Fruit fly (Drosophila melanogaster) whole organism, embryonic: ENCODE results near the gene MtnE.

ENCODE experiments used
- Ada2b ChIP-seq: fragments of 200-800 bp; sonication (Bioruptor generic); IDR thresholded peaks from 2 replicates; pipeline ENCODE4 v1.3.6; 2022; ENCODE audit warnings: missing biosample characterization, missing genetic modification characterization
- Bdp1 ChIP-seq: fragments of 200-800 bp; sonication (Bioruptor generic); optimal IDR thresholded peaks from 3 replicates; lab custom pipeline; 2016; ENCODE audit warnings: missing biosample characterization, missing genetic modification characterization
- CG10959 ChIP-seq: fragments of 200-800 bp; sonication (Bioruptor generic); IDR thresholded peaks from 2 replicates; pipeline ENCODE4 v1.3.6; 2022; ENCODE audit warnings: missing biosample characterization, missing genetic modification characterization
- CG11560 ChIP-seq: fragments of 200-800 bp; sonication (Bioruptor generic); IDR thresholded peaks from 3 replicates; pipeline ENCODE4 v1.3.6; 2022; ENCODE audit warnings: missing biosample characterization, missing genetic modification characterization
- CG11696 ChIP-seq: fragments of 200-800 bp; sonication (Bioruptor generic); IDR thresholded peaks from 2 replicates; pipeline ENCODE4 v1.3.6; 2022; ENCODE audit warnings: missing biosample characterization, missing genetic modification characterization
- CG12236 ChIP-seq: fragments of 200-800 bp; sonication (Bioruptor generic); optimal IDR thresholded peaks from 2 replicates; lab custom pipeline; 2016; ENCODE audit warnings: missing biosample characterization, missing genetic modification characterization
- CG13424 ChIP-seq: fragments of 200-800 bp; sonication (Bioruptor generic); optimal IDR thresholded peaks from 2 replicates; lab custom pipeline; 2019; ENCODE audit warnings: missing biosample characterization, mild to moderate bottlenecking, missing genetic modification characterization, moderate library complexity
- CG15479 ChIP-seq: fragments of 200-800 bp; sonication (Bioruptor generic); optimal IDR thresholded peaks from 3 replicates; lab custom pipeline; 2019; ENCODE audit warnings: missing biosample characterization, mild to moderate bottlenecking, missing genetic modification characterization, moderate library complexity
- CG18764 ChIP-seq: fragments of 200-800 bp; sonication (Bioruptor generic); optimal IDR thresholded peaks from 3 replicates; lab custom pipeline; 2016; ENCODE audit warnings: missing biosample characterization, missing genetic modification characterization
- CG30403 ChIP-seq: fragments of 200-800 bp; sonication (Bioruptor generic); optimal IDR thresholded peaks from 3 replicates; lab custom pipeline; 2016; ENCODE audit warnings: missing biosample characterization, missing genetic modification characterization
- CG4424 ChIP-seq: fragments of 200-800 bp; sonication (Bioruptor generic); optimal IDR thresholded peaks from 3 replicates; lab custom pipeline; 2016; ENCODE audit warnings: missing biosample characterization, missing genetic modification characterization
- CG4707 ChIP-seq: fragments of 200-800 bp; sonication (Bioruptor generic); optimal IDR thresholded peaks from 2 replicates; lab custom pipeline; 2018; ENCODE audit warnings: missing biosample characterization, mild to moderate bottlenecking, missing genetic modification characterization, moderate library complexity
- CG6175 ChIP-seq: fragments of 200-800 bp; sonication (Bioruptor generic); IDR thresholded peaks from 3 replicates; pipeline ENCODE4 v1.3.6; 2022; ENCODE audit warnings: missing biosample characterization, missing genetic modification characterization
- CG6272 ChIP-seq: fragments of 200-800 bp; sonication (Bioruptor generic); IDR thresholded peaks from 2 replicates; pipeline ENCODE4 v1.3.6; 2022; ENCODE audit warnings: missing biosample characterization, missing genetic modification characterization
- CG6654 ChIP-seq: fragments of 200-800 bp; sonication (Bioruptor generic); optimal IDR thresholded peaks from 2 replicates; lab custom pipeline; 2017; ENCODE audit warnings: missing biosample characterization, mild to moderate bottlenecking, missing genetic modification characterization
- CG6683 ChIP-seq: fragments of 200-800 bp; sonication (Bioruptor generic); optimal IDR thresholded peaks from 2 replicates; lab custom pipeline; 2017; ENCODE audit warnings: missing biosample characterization, mild to moderate bottlenecking, missing genetic modification characterization, missing genetic modification reagents
- CG6689 ChIP-seq: fragments of 200-800 bp; sonication (Bioruptor generic); IDR thresholded peaks from 2 replicates; pipeline ENCODE4 v1.3.6; 2022; ENCODE audit warnings: missing biosample characterization, missing genetic modification characterization
- CG8290 ChIP-seq, 3 experiments: fragments of 200-800 bp; sonication (Bioruptor generic); optimal IDR thresholded peaks; 2 replicates each; lab custom pipeline; 2016 to 2019; ENCODE audit warnings: missing biosample characterization in 3 of 3, missing genetic modification characterization in 3 of 3, mild to moderate bottlenecking in 2 of 3, moderate library complexity in 1 of 3
- D19B ChIP-seq: fragments of 200-800 bp; sonication (Bioruptor generic); optimal IDR thresholded peaks from 2 replicates; lab custom pipeline; 2017; ENCODE audit warnings: missing biosample characterization, mild to moderate bottlenecking, missing genetic modification characterization
- Dbx ChIP-seq: fragments of 200-800 bp; sonication (Bioruptor generic); IDR thresholded peaks from 3 replicates; pipeline ENCODE4 v1.3.6; 2022; ENCODE audit warnings: missing biosample characterization, missing genetic modification characterization
- Deaf1 ChIP-seq: fragments of 200-800 bp; optimal IDR thresholded peaks from 3 replicates; lab custom pipeline; 2019; ENCODE audit warnings: missing biosample characterization, mild to moderate bottlenecking, missing genetic modification characterization, moderate library complexity
- Dip2 ChIP-seq: fragments of 200-800 bp; sonication (Bioruptor generic); IDR thresholded peaks from 2 replicates; pipeline ENCODE4 v1.3.6; 2022; ENCODE audit warnings: missing biosample characterization, missing genetic modification characterization
- Dll ChIP-seq: fragments of 200-800 bp; sonication (Bioruptor generic); IDR thresholded peaks from 4 replicates; pipeline ENCODE4 v1.3.6; 2022; ENCODE audit warnings: missing biosample characterization, missing genetic modification characterization; ENCODE audit not compliant: partially characterized antibody
- Ets97D ChIP-seq: fragments of 200-800 bp; sonication (Bioruptor generic); optimal IDR thresholded peaks from 3 replicates; lab custom pipeline; 2016; ENCODE audit warnings: missing biosample characterization, missing genetic modification characterization
- H2.0 ChIP-seq: fragments of 200-800 bp; sonication (Bioruptor generic); IDR thresholded peaks from 2 replicates; pipeline ENCODE4 v1.3.6; 2022; ENCODE audit warnings: missing biosample characterization, missing genetic modification characterization
- HHEX ChIP-seq: fragments of 200-800 bp; sonication (Bioruptor generic); optimal IDR thresholded peaks from 3 replicates; lab custom pipeline; 2017; ENCODE audit warnings: missing biosample characterization, mild to moderate bottlenecking, missing genetic modification characterization, missing genetic modification reagents
- HmgD ChIP-seq: fragments of 200-800 bp; sonication (Bioruptor generic); optimal IDR thresholded peaks from 3 replicates; lab custom pipeline; 2016; ENCODE audit warnings: missing biosample characterization, missing genetic modification characterization
- Hsf ChIP-seq: fragments of 200-800 bp; sonication (Bioruptor generic); optimal IDR thresholded peaks from 3 replicates; lab custom pipeline; 2016; ENCODE audit warnings: missing biosample characterization, missing genetic modification characterization
- Nf-YA ChIP-seq: fragments of 200-800 bp; sonication (Bioruptor generic); IDR thresholded peaks from 2 replicates; pipeline ENCODE4 v1.3.6; 2022; ENCODE audit warnings: missing biosample characterization, missing genetic modification characterization
- Opbp ChIP-seq: fragments of 200-800 bp; sonication (Bioruptor generic); IDR thresholded peaks from 3 replicates; pipeline ENCODE4 v1.3.6; 2022; ENCODE audit warnings: missing biosample characterization, missing genetic modification characterization; ENCODE audit not compliant: partially characterized antibody
- Rx ChIP-seq: fragments of 200-800 bp; sonication (Bioruptor generic); IDR thresholded peaks from 2 replicates; pipeline ENCODE4 v1.3.6; 2022; ENCODE audit warnings: missing biosample characterization, missing genetic modification characterization
- btn ChIP-seq: fragments of 200-800 bp; sonication (Bioruptor generic); optimal IDR thresholded peaks from 2 replicates; lab custom pipeline; 2016; ENCODE audit warnings: missing biosample characterization, missing genetic modification characterization
- cad ChIP-seq: fragments of >200 bp; optimal IDR thresholded peaks from 2 replicates; lab custom pipeline; 2017; ENCODE audit warnings: missing biosample characterization, missing genetic modification characterization
- disco-r ChIP-seq: fragments of 200-800 bp; sonication (Bioruptor generic); optimal IDR thresholded peaks from 2 replicates; lab custom pipeline; 2016; ENCODE audit warnings: missing biosample characterization, missing genetic modification characterization
- en ChIP-seq: fragments of 200-800 bp; sonication (Bioruptor generic); optimal IDR thresholded peaks from 2 replicates; lab custom pipeline; 2016; ENCODE audit warnings: missing biosample characterization, missing genetic modification characterization
- h ChIP-seq: fragments of >200 bp; optimal IDR thresholded peaks from 2 replicates; lab custom pipeline; 2017
- her ChIP-seq: fragments of 200-800 bp; sonication (Bioruptor generic); optimal IDR thresholded peaks from 2 replicates; lab custom pipeline; 2016; ENCODE audit warnings: missing biosample characterization, missing genetic modification characterization
- insv ChIP-seq, 2 experiments: fragments of 200-800 bp; sonication (Bioruptor generic); optimal IDR thresholded peaks; 3 replicates each; lab custom pipeline; 2016 to 2018; ENCODE audit warnings: missing biosample characterization in 2 of 2, missing genetic modification characterization in 2 of 2
- jigr1 ChIP-seq: fragments of 200-800 bp; sonication (Bioruptor generic); IDR thresholded peaks from 3 replicates; pipeline ENCODE4 v1.3.6; 2022; ENCODE audit warnings: missing biosample characterization, missing genetic modification characterization
- jing ChIP-seq: fragments of 200-800 bp; sonication (Bioruptor generic); optimal IDR thresholded peaks from 2 replicates; lab custom pipeline; 2018; ENCODE audit warnings: missing biosample characterization, mild to moderate bottlenecking, missing genetic modification characterization
- ken ChIP-seq: fragments of 200-800 bp; sonication (Bioruptor generic); IDR thresholded peaks from 3 replicates; pipeline ENCODE4 v1.3.6; 2022; ENCODE audit warnings: missing biosample characterization, missing genetic modification characterization
- lbe ChIP-seq: fragments of 200-800 bp; sonication (Bioruptor generic); optimal IDR thresholded peaks from 2 replicates; lab custom pipeline; 2016; ENCODE audit warnings: missing biosample characterization, mild to moderate bottlenecking, missing genetic modification characterization
- oc ChIP-seq: fragments of 200-800 bp; sonication (Bioruptor generic); optimal IDR thresholded peaks from 2 replicates; lab custom pipeline; 2018; ENCODE audit warnings: missing biosample characterization, mild to moderate bottlenecking, missing genetic modification characterization, moderate library complexity
- odd ChIP-seq: fragments of 200-800 bp; sonication (Bioruptor generic); optimal IDR thresholded peaks from 2 replicates; lab custom pipeline; 2017; ENCODE audit warnings: missing biosample characterization, mild to moderate bottlenecking, missing genetic modification characterization
- pan ChIP-seq, 4 experiments: fragments of >200 bp in 3 of 4; fragments of 200-800 bp in 1 of 4; sonication (Bioruptor generic) in 1 of 4; optimal IDR thresholded peaks in 3 of 4; IDR thresholded peaks in 1 of 4; 2 replicates each; pipeline versions ENCODE4 v1.3.6 to Lab custom; 2017 to 2022; ENCODE audit warnings: missing biosample characterization in 2 of 4, missing genetic modification characterization in 2 of 4, mixed read lengths in 1 of 4
- pum ChIP-seq: fragments of 200-800 bp; sonication (Bioruptor generic); optimal IDR thresholded peaks from 2 replicates; lab custom pipeline; 2016; ENCODE audit warnings: missing biosample characterization, missing genetic modification characterization
- repo ChIP-seq: fragments of 200-800 bp; sonication (Bioruptor generic); optimal IDR thresholded peaks from 2 replicates; lab custom pipeline; 2016; ENCODE audit warnings: missing biosample characterization, missing genetic modification characterization
- slbo ChIP-seq: fragments of 200-800 bp; sonication (Bioruptor generic); IDR thresholded peaks from 2 replicates; pipeline ENCODE4 v1.3.6; 2022; ENCODE audit warnings: missing biosample characterization, missing genetic modification characterization
- sna ChIP-seq: fragments of 200-800 bp; sonication (Bioruptor generic); IDR thresholded peaks from 2 replicates; pipeline ENCODE4 v1.3.6; 2022; ENCODE audit warnings: missing biosample characterization, missing genetic modification characterization; ENCODE audit not compliant: partially characterized antibody

The MtnE gene

dm6 chr3R:20556281-20557113 is 22.0 kb upstream of the MtnE start (continued):
- TF ChIP-seq CG13424 = peak; percentile 41
- TF ChIP-seq repo = no peak
- TF ChIP-seq cad = no peak
- peak; percentile 64 for TF ChIP-seq H2.0 (GFP tag; lab: Robert Waterston, UW)
- peak; percentile 31 for TF ChIP-seq Deaf1
- 0 out of 3 replicates have a peak, but pooled peaks have one; percentile 38 for TF ChIP-seq jigr1
- TF ChIP-seq HmgD = no peak
- peak; percentile 76 for TF ChIP-seq CG6689
- TF ChIP-seq odd = no peak
- no peak for TF ChIP-seq lbe
- TF ChIP-seq Nf-YA (GFP tag; lab: Robert Waterston, UW) = peak; percentile 60; the same call in 1 of the 2 replicates
- no peak for TF ChIP-seq Dll (GFP tag; lab: Robert Waterston, UW)
- peak; percentile 92 for TF ChIP-seq slbo
- TF ChIP-seq CG8290 (GFP tag; optimal IDR thresholded peaks at IDR 0.05; lab: Kevin White, UChicago) = no peak
- TF ChIP-seq CG8290 (tag; optimal IDR thresholded peaks at IDR 0.05; lab: Kevin White, UChicago) = no peak
- no peak for TF ChIP-seq Rx (GFP tag; lab: Robert Waterston, UW)
- TF ChIP-seq sna (GFP tag; lab: Robert Waterston, UW) = no peak
- peak; percentile 83 for TF ChIP-seq Dbx (GFP tag; lab: Robert Waterston, UW)
- TF ChIP-seq CG6654 (GFP tag; lab: Kevin White, UChicago) = peak; percentile 28
- TF ChIP-seq CG11696 (GFP tag; lab: Robert Waterston, UW) = peak; percentile 11; the same call in 1 of the 2 replicates
- peak; percentile 54 for TF ChIP-seq Hsf
- TF ChIP-seq btn (GFP tag; lab: Kevin White, UChicago) = no peak
- no peak for TF ChIP-seq ken (GFP tag; lab: Robert Waterston, UW)
- TF ChIP-seq jing (GFP tag; lab: Kevin White, UChicago) = peak; percentile 4
- TF ChIP-seq pan (optimal IDR thresholded peaks at IDR 0.05; lab: Kevin White, UChicago) = no peak
- TF ChIP-seq pan (GFP tag; optimal IDR thresholded peaks at IDR 0.05 in 1 of 2, IDR thresholded peaks at IDR 0.05 in 1 of 2) = peak in 1 of 2 experiments; percentile 80
- peak; percentile 62; the same call in 1 of the 3 replicates for TF ChIP-seq CG6175 (GFP tag; lab: Robert Waterston, UW)
- peak; percentile 27 for TF ChIP-seq CG18764 (GFP tag; lab: Kevin White, UChicago)
- no peak for TF ChIP-seq Ets97D (GFP tag; lab: Kevin White, UChicago)
- TF ChIP-seq CG11560 (tag; lab: Robert Waterston, UW) = peak; percentile 70; the same call in 2 of the 3 replicates
- peak; percentile 66 for TF ChIP-seq CG30403 (GFP tag; lab: Kevin White, UChicago)
- no peak for TF ChIP-seq CG12236
- 0 out of 2 replicates have a peak, but pooled peaks have one; percentile 37 for TF ChIP-seq CG10959 (GFP tag; lab: Robert Waterston, UW)
- peak; percentile 29 for TF ChIP-seq Bdp1 (GFP tag; lab: Kevin White, UChicago)
- no peak for TF ChIP-seq disco-r (GFP tag; lab: Kevin White, UChicago)
- peak; percentile 49 for TF ChIP-seq CG4424 (GFP tag; lab: Kevin White, UChicago)
- TF ChIP-seq CG6272 (GFP tag; lab: Robert Waterston, UW) = peak; percentile 80
- no peak for TF ChIP-seq pum (GFP tag; lab: Kevin White, UChicago)
- peak; percentile 85 for TF ChIP-seq Ada2b (GFP tag; lab: Robert Waterston, UW)
- TF ChIP-seq CG4707 (GFP tag; lab: Kevin White, UChicago) = no peak
- no peak for TF ChIP-seq oc (tag; lab: Kevin White, UChicago)
- no peak for TF ChIP-seq Opbp (GFP tag; lab: Robert Waterston, UW)
- no peak for TF ChIP-seq CG6683 (GFP tag; lab: Kevin White, UChicago)
- no peak for TF ChIP-seq her
- no peak for TF ChIP-seq CG15479
- no peak for TF ChIP-seq h (lab: Kevin White, UChicago)
- peak; percentile 48 to 94 for TF ChIP-seq insv (GFP tag; optimal IDR thresholded peaks at IDR 0.05; lab: Kevin White, UChicago)
- TF ChIP-seq Dip2 (GFP tag; lab: Robert Waterston, UW) = no peak; the same call in 1 of the 2 replicates
- TF ChIP-seq D19B = peak; percentile 52
- no peak for TF ChIP-seq en
- no peak for TF ChIP-seq HHEX
